Fruit fly (Drosophila melanogaster) whole organism, embryonic: Measurements from ENCODE around the gene Ent3.

Experiments
- CG1603 ChIP-seq: fragments of 200-800 bp; sonication (Bioruptor generic); optimal IDR thresholded peaks from 2 replicates; lab custom pipeline; 2019; ENCODE audit warnings: missing biosample characterization, mild to moderate bottlenecking, missing genetic modification characterization, moderate library complexity
- CG3065 ChIP-seq: fragments of 200-800 bp; sonication (Bioruptor generic); optimal IDR thresholded peaks from 2 replicates; lab custom pipeline; 2016; ENCODE audit warnings: missing biosample characterization, missing genetic modification characterization
- CG6854 ChIP-seq: fragments of 200-800 bp; sonication (Bioruptor generic); optimal IDR thresholded peaks from 3 replicates; lab custom pipeline; 2017; ENCODE audit warnings: missing biosample characterization, mild to moderate bottlenecking, missing genetic modification characterization
- CG8089 ChIP-seq: fragments of 200-800 bp; sonication (Bioruptor generic); optimal IDR thresholded peaks from 3 replicates; lab custom pipeline; 2016; ENCODE audit warnings: missing biosample characterization, missing genetic modification characterization
- Nf-YA ChIP-seq: fragments of 200-800 bp; sonication (Bioruptor generic); IDR thresholded peaks from 2 replicates; pipeline ENCODE4 v1.3.6; 2022; ENCODE audit warnings: missing biosample characterization, missing genetic modification characterization
- pum ChIP-seq: fragments of 200-800 bp; sonication (Bioruptor generic); optimal IDR thresholded peaks from 2 replicates; lab custom pipeline; 2016; ENCODE audit warnings: missing biosample characterization, missing genetic modification characterization
- ranshi ChIP-seq: fragments of 200-800 bp; sonication (Bioruptor generic); IDR thresholded peaks from 2 replicates; pipeline ENCODE4 v1.3.6; 2022; ENCODE audit warnings: missing biosample characterization, missing genetic modification characterization
- trem ChIP-seq: fragments of 200-800 bp; optimal IDR thresholded peaks from 3 replicates; lab custom pipeline; 2019; ENCODE audit warnings: missing biosample characterization, mild to moderate bottlenecking, missing genetic modification characterization, moderate library complexity
- tup ChIP-seq: fragments of 200-800 bp; sonication (Bioruptor generic); optimal IDR thresholded peaks from 2 replicates; lab custom pipeline; 2016; ENCODE audit warnings: missing biosample characterization, mild to moderate bottlenecking, missing genetic modification characterization, moderate library complexity

dm6 chr3L:12857553-12858122, 4.2 kb downstream of the Ent3 start:
- TF ChIP-seq CG3065 (GFP tag; lab: Kevin White, UChicago) (no peak), tup (GFP tag; lab: Kevin White, UChicago) (no peak), trem (tag; lab: Kevin White, UChicago) (no peak), Nf-YA (GFP tag; lab: Robert Waterston, UW) (no peak), CG8089 (GFP tag; lab: Kevin White, UChicago) (no peak), CG1603 (tag; lab: Kevin White, UChicago) (no peak), ranshi (no peak), CG6854 (GFP tag; lab: Kevin White, UChicago) (no peak), pum (GFP tag; lab: Kevin White, UChicago) (no peak)
